Fruit fly (Drosophila melanogaster) whole organism, adult: Measurements from ENCODE around the gene CG46383.

Experiments
- CG11617 ChIP-seq: fragments of 200-800 bp; sonication (Bioruptor generic); optimal IDR thresholded peaks from 2 replicates; lab custom pipeline; 2017; ENCODE audit warnings: mild to moderate bottlenecking, missing biosample characterization, missing genetic modification reagents, missing genetic modification characterization
- CG12768 ChIP-seq: fragments of 200-800 bp; sonication (Bioruptor generic); optimal IDR thresholded peaks from 2 replicates; lab custom pipeline; 2017; ENCODE audit warnings: missing biosample characterization, missing genetic modification characterization, mild to moderate bottlenecking, moderate library complexity, missing genetic modification reagents
- CG14711 ChIP-seq: fragments of 200-800 bp; sonication (Bioruptor generic); optimal IDR thresholded peaks from 2 replicates; lab custom pipeline; 2018; ENCODE audit warnings: missing biosample characterization, mild to moderate bottlenecking, missing genetic modification characterization, moderate library complexity
- CG1620 ChIP-seq: fragments of 200-800 bp; sonication (Bioruptor generic); optimal IDR thresholded peaks from 2 replicates; lab custom pipeline; 2016; ENCODE audit warnings: missing biosample characterization, missing genetic modification characterization
- CG33017 ChIP-seq: fragments of 200-800 bp; sonication (Bioruptor generic); optimal IDR thresholded peaks from 2 replicates; lab custom pipeline; 2018; ENCODE audit warnings: missing biosample characterization, mild to moderate bottlenecking, missing genetic modification characterization, moderate library complexity
- CG5204 ChIP-seq: fragments of 200-800 bp; sonication (Bioruptor generic); optimal IDR thresholded peaks from 2 replicates; lab custom pipeline; 2016; ENCODE audit warnings: missing biosample characterization, missing genetic modification characterization
- CG7045 ChIP-seq: fragments of 200-800 bp; sonication (Bioruptor generic); optimal IDR thresholded peaks from 2 replicates; lab custom pipeline; 2017; ENCODE audit warnings: missing biosample characterization, mild to moderate bottlenecking, missing genetic modification characterization
- CG7101 ChIP-seq: fragments of 200-800 bp; sonication (Bioruptor generic); optimal IDR thresholded peaks from 2 replicates; lab custom pipeline; 2018; ENCODE audit warnings: missing biosample characterization, mild to moderate bottlenecking, missing genetic modification characterization, moderate library complexity
- Crg-1 ChIP-seq: fragments of 200-800 bp; sonication (Bioruptor generic); optimal IDR thresholded peaks from 2 replicates; lab custom pipeline; 2016; ENCODE audit warnings: missing biosample characterization, missing genetic modification characterization
- Hr96 ChIP-seq: fragments of 200-800 bp; sonication (Bioruptor generic); optimal IDR thresholded peaks from 2 replicates; lab custom pipeline; 2016; ENCODE audit warnings: missing biosample characterization, missing genetic modification characterization
- Mnt ChIP-seq: fragments of 200-800 bp; sonication (Bioruptor generic); optimal IDR thresholded peaks from 2 replicates; lab custom pipeline; 2016; ENCODE audit warnings: missing biosample characterization, mild to moderate bottlenecking, missing genetic modification characterization
- bab1 ChIP-seq: fragments of 200-800 bp; sonication (Bioruptor generic); optimal IDR thresholded peaks from 3 replicates; lab custom pipeline; 2019; ENCODE audit warnings: missing biosample characterization, mild to moderate bottlenecking, missing genetic modification characterization, moderate library complexity
- cic ChIP-seq: fragments of 200-800 bp; sonication (Bioruptor generic); optimal IDR thresholded peaks from 2 replicates; lab custom pipeline; 2017; ENCODE audit warnings: missing biosample characterization, mild to moderate bottlenecking, missing genetic modification characterization, moderate library complexity
- cnc ChIP-seq, 2 experiments: fragments of >200 bp; optimal IDR thresholded peaks; 2 replicates each; lab custom pipeline; 2017
- kay ChIP-seq: fragments of 200-800 bp; sonication (Bioruptor generic); peaks from one replicate; lab custom pipeline; 2016; ENCODE audit warnings: missing biosample characterization, missing genetic modification characterization, borderline replicate concordance
- ovo ChIP-seq: fragments of 200-800 bp; sonication (Bioruptor generic); optimal IDR thresholded peaks from 2 replicates; lab custom pipeline; 2016; ENCODE audit warnings: missing biosample characterization, missing genetic modification characterization
- pad ChIP-seq: fragments of 200-800 bp; sonication (Bioruptor generic); optimal IDR thresholded peaks from 3 replicates; lab custom pipeline; 2017; ENCODE audit warnings: missing biosample characterization, missing genetic modification characterization, mild to moderate bottlenecking, moderate library complexity, missing genetic modification reagents
- tj ChIP-seq: fragments of 200-800 bp; sonication (Bioruptor generic); optimal IDR thresholded peaks from 3 replicates; lab custom pipeline; 2017; ENCODE audit warnings: missing biosample characterization, mild to moderate bottlenecking, missing genetic modification characterization, moderate library complexity
- toe ChIP-seq: fragments of 200-800 bp; sonication (Bioruptor generic); optimal IDR thresholded peaks from 2 replicates; lab custom pipeline; 2016; ENCODE audit warnings: missing biosample characterization, missing genetic modification characterization

CG46383 gene

DNA sequence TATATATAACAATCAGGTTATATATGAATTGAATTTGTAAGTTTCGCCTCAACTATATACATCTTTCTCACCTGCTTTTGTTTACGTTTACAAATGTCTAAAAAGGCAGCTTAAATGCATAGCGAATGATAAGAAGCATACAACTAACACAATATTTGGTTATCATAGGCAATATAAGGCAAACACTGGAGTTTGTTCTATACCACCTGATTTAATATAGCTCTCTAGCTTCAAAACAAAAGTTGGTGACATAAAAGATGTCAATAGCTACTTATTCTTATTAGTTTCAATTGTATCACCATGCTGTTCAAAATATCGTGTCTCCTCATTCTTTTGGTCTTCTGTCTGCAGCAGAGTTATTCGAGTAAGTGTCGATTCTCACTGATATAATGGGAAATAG is 24.8 kb downstream of the CG46383 start:
- TF ChIP-seq CG1620: no peak
- no peak for TF ChIP-seq Mnt
- no peak for TF ChIP-seq CG7101
- TF ChIP-seq pad (GFP tag; lab: Kevin White, UChicago): no peak
- no peak for TF ChIP-seq bab1
- no peak for TF ChIP-seq CG7045
- TF ChIP-seq toe (GFP tag; lab: Kevin White, UChicago): no peak
- no peak for TF ChIP-seq ovo (GFP tag; lab: Kevin White, UChicago)

- no peak for TF ChIP-seq CG33017 (tag; lab: Kevin White, UChicago)
- TF ChIP-seq toe (GFP tag; lab: Kevin White, UChicago): no peak
- TF ChIP-seq Crg-1 (GFP tag; lab: Kevin White, UChicago): no peak
- no peak for TF ChIP-seq kay (GFP tag; lab: Kevin White, UChicago)
- TF ChIP-seq CG11617: no peak
These were observed 25.4 kb downstream of the CG46383 start, which contains the start of gene CG34276 for dm6 chr3R:15925329-15925728. TSS of gene CG34276 (plus strand) at chr3R:15925629.

DNA sequence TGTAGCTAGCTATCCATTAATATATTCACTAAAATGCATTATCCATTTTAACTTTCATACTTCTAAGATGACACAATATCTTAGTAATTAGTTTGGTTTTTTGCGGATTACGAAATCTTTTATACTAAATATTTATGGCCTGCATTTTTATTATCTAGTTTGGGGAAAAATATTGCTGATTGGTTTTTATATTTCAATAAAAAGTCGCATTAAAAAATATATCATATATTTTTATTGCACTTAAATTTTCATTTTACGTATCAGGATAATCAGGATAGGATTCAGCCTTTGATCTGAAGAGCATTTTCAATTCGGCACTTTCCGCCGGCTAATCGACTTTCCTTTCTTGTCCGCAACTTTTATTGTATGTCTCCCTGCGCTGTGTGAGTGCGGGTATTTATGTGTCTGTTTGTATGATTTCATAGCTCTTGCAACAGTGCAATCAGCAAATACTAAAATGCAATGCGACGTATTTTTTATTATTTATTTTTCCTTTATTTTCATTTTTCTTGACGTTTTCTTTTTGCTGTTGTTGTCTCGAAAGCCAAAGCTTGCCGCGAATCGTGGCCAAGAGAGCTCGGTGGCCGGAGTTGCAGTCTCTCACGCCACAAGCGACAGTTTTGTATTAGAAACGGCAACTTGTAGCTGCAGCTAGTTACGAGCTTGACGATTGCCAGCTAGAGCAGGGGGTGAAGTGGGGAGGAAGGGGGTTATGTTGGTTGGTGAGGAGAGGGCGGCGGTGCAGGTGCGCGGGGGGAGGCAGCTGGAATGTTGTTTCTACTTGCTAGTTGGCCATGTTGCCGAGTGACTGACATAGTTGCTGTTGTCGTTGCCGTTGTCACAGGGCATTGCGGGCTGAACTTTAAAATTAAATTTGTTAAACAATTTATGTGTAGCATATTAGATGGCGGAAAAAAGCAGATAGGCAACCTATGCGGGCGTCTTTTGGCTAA is 27.8 kb downstream of the CG46383 start:
- TF ChIP-seq CG7101: no peak
- TF ChIP-seq cnc (optimal IDR thresholded peaks at IDR 0.05; lab: Kevin White, UChicago): no peak
- TF ChIP-seq ovo (GFP tag; lab: Kevin White, UChicago): no peak
- no peak for TF ChIP-seq CG7045
- TF ChIP-seq tj (GFP tag; lab: Kevin White, UChicago): no peak
- no peak for TF ChIP-seq CG1620

DNA sequence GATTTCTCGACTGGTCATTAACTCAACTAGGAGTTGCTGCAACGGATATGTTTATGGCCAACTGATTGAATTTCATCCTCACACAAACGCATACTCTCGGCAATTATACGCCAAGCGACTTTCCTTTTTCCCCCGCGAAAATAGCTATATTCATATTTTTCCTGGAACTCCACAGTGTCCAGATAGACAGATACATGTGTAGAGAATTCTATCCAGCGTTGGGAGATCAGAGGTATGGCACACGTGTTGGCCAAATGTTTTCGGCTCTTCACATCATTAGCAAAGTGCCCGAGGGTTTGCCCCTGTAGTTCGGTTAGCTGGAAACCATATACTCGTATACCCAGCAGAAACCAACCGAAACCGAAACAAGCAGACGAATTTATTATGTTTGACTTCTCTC is 29.0 kb downstream of the CG46383 start:
- TF ChIP-seq Hr96 (GFP tag; lab: Kevin White, UChicago) (no peak), cnc (optimal IDR thresholded peaks at IDR 0.05; lab: Kevin White, UChicago) (no peak), CG1620 (no peak), CG5204 (GFP tag; lab: Kevin White, UChicago) (no peak)

DNA sequence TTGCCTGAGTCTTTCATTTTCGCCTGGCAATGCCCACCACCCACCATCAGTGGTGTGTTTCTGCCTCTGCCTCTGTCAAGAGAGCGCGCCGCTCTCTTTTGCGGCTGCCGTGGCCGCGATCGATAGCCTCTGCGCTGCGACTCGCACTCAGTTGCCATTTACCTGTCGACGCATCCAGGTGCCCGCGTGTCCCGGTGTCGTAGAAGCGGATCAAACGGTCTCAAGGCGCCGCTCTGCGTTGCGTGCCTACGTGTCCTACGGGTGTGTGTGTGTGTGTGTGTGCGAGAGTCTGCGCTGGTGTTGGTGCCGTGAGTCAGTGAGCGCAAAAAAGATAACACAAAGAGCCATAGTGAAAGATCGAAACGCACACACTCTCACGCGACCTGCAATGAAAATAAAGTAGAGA is 30.0 kb downstream of the CG46383 start, which contains the start of gene Fbxl7:
Fbxl7 (plus strand) TSS at position 148 of the 406 bp plus-strand sequence.
- TF ChIP-seq CG7045 (no peak), Hr96 (GFP tag; lab: Kevin White, UChicago) (no peak), Mnt (no peak), CG14711 (no peak), tj (GFP tag; lab: Kevin White, UChicago) (no peak), cic (GFP tag; lab: Kevin White, UChicago) (no peak), CG5204 (GFP tag; lab: Kevin White, UChicago) (no peak)

dm6 chr3R:15920229-15920533 is 30.6 kb downstream of the CG46383 start:
- TF ChIP-seq pad (GFP tag; lab: Kevin White, UChicago) (no peak), cnc (optimal IDR thresholded peaks at IDR 0.05; lab: Kevin White, UChicago) (no peak), cic (GFP tag; lab: Kevin White, UChicago) (no peak), CG1620 (no peak), CG7101 (no peak), tj (GFP tag; lab: Kevin White, UChicago) (no peak), CG14711 (no peak), CG33017 (tag; lab: Kevin White, UChicago) (no peak), Mnt (no peak), bab1 (no peak), CG12768 (no peak), toe (GFP tag; lab: Kevin White, UChicago) (no peak)

DNA sequence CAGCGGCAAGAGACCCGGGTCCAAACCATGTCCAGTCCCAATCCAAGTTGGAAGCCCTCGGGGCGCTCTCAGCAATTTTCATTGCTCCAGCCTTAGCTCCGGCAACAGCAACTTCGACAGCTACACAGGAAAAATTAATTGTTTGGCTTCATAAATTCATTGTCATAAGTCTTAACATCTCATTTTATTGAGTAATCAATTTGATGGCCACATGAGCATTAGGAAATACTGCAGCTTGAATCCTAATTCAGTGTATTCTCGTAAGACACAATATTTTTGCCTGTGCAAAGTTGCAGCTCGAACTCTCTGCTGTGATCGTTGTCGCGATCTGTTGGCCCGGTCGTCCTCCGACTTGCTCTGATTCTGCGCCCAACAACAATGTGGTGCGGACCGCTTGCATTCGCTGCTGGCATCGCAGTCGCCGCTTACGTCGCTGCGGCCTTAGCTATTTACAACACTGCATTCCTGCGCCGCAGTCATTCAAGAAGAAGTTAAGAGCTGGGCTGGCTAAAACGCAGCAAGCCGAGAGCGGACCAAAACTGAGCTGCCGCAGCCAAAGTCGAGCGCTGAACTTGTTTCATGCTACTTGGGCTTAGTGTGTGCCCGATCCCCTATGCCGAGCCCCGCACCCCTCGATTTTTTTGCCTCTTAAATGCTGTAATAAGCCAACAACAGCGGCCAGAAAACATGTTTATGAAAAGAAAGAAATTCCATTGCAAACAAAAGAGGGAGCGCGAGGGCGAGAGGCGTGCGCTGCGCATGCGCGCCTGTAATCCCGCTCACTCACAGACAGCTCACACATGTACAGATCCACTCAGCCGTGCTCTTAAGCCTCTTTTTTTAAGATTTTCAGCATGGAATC is 31.1 kb downstream of the CG46383 start:
- TF ChIP-seq kay (GFP tag; lab: Kevin White, UChicago) (no peak), CG5204 (GFP tag; lab: Kevin White, UChicago) (no peak)

DNA sequence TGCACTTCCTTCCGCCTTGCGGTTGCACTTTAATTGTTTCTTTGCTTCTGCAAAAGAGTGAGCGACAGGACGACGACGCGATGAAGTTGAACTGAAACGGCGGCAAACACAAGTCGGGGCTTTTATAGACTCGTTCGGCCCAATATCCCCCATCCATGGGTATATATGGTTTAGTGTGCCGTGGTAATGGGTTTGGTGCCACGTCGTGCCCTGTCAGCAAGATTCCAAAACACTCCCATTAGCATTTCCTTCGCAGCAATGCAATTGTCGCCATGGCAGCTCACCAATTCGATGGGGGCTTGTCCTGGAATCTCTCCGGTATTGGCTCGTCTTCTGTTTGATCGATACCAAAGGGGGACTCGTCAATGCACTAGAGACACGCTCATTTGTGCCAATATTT is 32.8 kb downstream of the CG46383 start, which contains the start of gene CG45105:
CG45105 (minus strand) TSS at position 101 of the 400 bp plus-strand sequence.
- TF ChIP-seq cic (GFP tag; lab: Kevin White, UChicago) (no peak), bab1 (no peak), CG7101 (no peak), pad (GFP tag; lab: Kevin White, UChicago) (no peak)
